Fruit fly (Drosophila melanogaster) whole organism, embryonic: Measurements from ENCODE around the gene CG8051.

Experiments
- Aef1 ChIP-seq: fragments of 200-800 bp; sonication (Bioruptor generic); IDR thresholded peaks from 3 replicates; pipeline ENCODE4 v1.3.6; 2022; ENCODE audit warnings: missing biosample characterization, missing genetic modification characterization
- Atf6 ChIP-seq: fragments of 200-800 bp; sonication (Bioruptor generic); IDR thresholded peaks from 2 replicates; pipeline ENCODE4 v1.3.6; 2022; ENCODE audit warnings: missing biosample characterization, missing genetic modification characterization
- B-H1 ChIP-seq: fragments of 200-800 bp; sonication (Bioruptor generic); IDR thresholded peaks from 3 replicates; pipeline ENCODE4 v1.3.6; 2022; ENCODE audit warnings: missing biosample characterization, missing genetic modification characterization
- CG13287 ChIP-seq: fragments of 200-800 bp; sonication (Bioruptor generic); IDR thresholded peaks from 2 replicates; pipeline ENCODE4 v1.3.6; 2022; ENCODE audit warnings: missing biosample characterization, missing genetic modification characterization; ENCODE audit not compliant: partially characterized antibody
- CG13296 ChIP-seq: fragments of 200-800 bp; sonication (Bioruptor generic); optimal IDR thresholded peaks from 3 replicates; lab custom pipeline; 2018; ENCODE audit warnings: missing biosample characterization, mild to moderate bottlenecking, missing genetic modification characterization
- CG17385 ChIP-seq: fragments of 200-800 bp; sonication (Bioruptor generic); optimal IDR thresholded peaks from 3 replicates; lab custom pipeline; 2018; ENCODE audit warnings: missing biosample characterization, mild to moderate bottlenecking, missing genetic modification characterization
- CG1792 ChIP-seq: fragments of 200-800 bp; sonication (Bioruptor generic); optimal IDR thresholded peaks from 2 replicates; lab custom pipeline; 2016; ENCODE audit warnings: missing biosample characterization, missing genetic modification characterization
- CG18476 ChIP-seq: fragments of 200-800 bp; sonication (Bioruptor generic); optimal IDR thresholded peaks from 2 replicates; lab custom pipeline; 2016; ENCODE audit warnings: missing biosample characterization, mild to moderate bottlenecking, missing genetic modification characterization
- CG18619 ChIP-seq: fragments of 200-800 bp; sonication (Bioruptor generic); optimal IDR thresholded peaks from 3 replicates; lab custom pipeline; 2017; ENCODE audit warnings: missing biosample characterization, mild to moderate bottlenecking, missing genetic modification characterization
- CG2875 ChIP-seq: fragments of 200-800 bp; sonication (Bioruptor generic); optimal IDR thresholded peaks from 2 replicates; lab custom pipeline; 2017; ENCODE audit warnings: missing biosample characterization, mild to moderate bottlenecking, missing genetic modification characterization, missing genetic modification reagents
- CG31365 ChIP-seq: fragments of 200-800 bp; sonication (Bioruptor generic); optimal IDR thresholded peaks from 2 replicates; lab custom pipeline; 2018; ENCODE audit warnings: missing biosample characterization, mild to moderate bottlenecking, missing genetic modification characterization
- CG31441 ChIP-seq: fragments of 200-800 bp; sonication (Bioruptor generic); IDR thresholded peaks from 2 replicates; pipeline ENCODE4 v1.3.6; 2022; ENCODE audit warnings: missing biosample characterization, missing genetic modification characterization
- CG32772 ChIP-seq: fragments of 200-800 bp; sonication (Bioruptor generic); IDR thresholded peaks from 2 replicates; pipeline ENCODE4 v1.3.6; 2022; ENCODE audit warnings: missing biosample characterization, missing genetic modification characterization
- CG34376 ChIP-seq: fragments of 200-800 bp; sonication (Bioruptor generic); optimal IDR thresholded peaks from 2 replicates; lab custom pipeline; 2018; ENCODE audit warnings: missing biosample characterization, mild to moderate bottlenecking, missing genetic modification characterization
- CG34422 ChIP-seq: fragments of 200-800 bp; sonication (Bioruptor generic); IDR thresholded peaks from 3 replicates; pipeline ENCODE4 v1.3.6; 2022; ENCODE audit warnings: missing biosample characterization, missing genetic modification characterization
- CG3726 ChIP-seq: fragments of 200-800 bp; sonication (Bioruptor generic); IDR thresholded peaks from 3 replicates; pipeline ENCODE4, ENCODE4 v1.3.6; 2022; ENCODE audit warnings: missing biosample characterization, missing genetic modification characterization
- CG5953 ChIP-seq: fragments of 200-800 bp; sonication (Bioruptor generic); IDR thresholded peaks from 2 replicates; pipeline ENCODE4 v1.3.6; 2022; ENCODE audit warnings: missing biosample characterization, missing genetic modification characterization
- CG6254 ChIP-seq: fragments of 200-800 bp; sonication (Bioruptor generic); optimal IDR thresholded peaks from 3 replicates; lab custom pipeline; 2017; ENCODE audit warnings: mild to moderate bottlenecking, missing biosample characterization, missing genetic modification reagents, missing genetic modification characterization
- CG6854 ChIP-seq: fragments of 200-800 bp; sonication (Bioruptor generic); optimal IDR thresholded peaks from 3 replicates; lab custom pipeline; 2017; ENCODE audit warnings: missing biosample characterization, mild to moderate bottlenecking, missing genetic modification characterization
- CG7372 ChIP-seq: fragments of 200-800 bp; sonication (Bioruptor generic); IDR thresholded peaks from 2 replicates; pipeline ENCODE4 v1.3.6; 2022; ENCODE audit warnings: missing biosample characterization, missing genetic modification characterization
- CG8944 ChIP-seq: fragments of 200-800 bp; sonication (Bioruptor generic); optimal IDR thresholded peaks from 3 replicates; lab custom pipeline; 2016; ENCODE audit warnings: missing biosample characterization, missing genetic modification characterization
- CHES-1-like ChIP-seq: fragments of 200-800 bp; sonication (Bioruptor generic); optimal IDR thresholded peaks from 2 replicates; lab custom pipeline; 2016; ENCODE audit warnings: missing biosample characterization, missing genetic modification characterization
- CTCF ChIP-seq: fragments of 200-800 bp; sonication (Bioruptor generic); optimal IDR thresholded peaks from 2 replicates; lab custom pipeline; 2017; ENCODE audit warnings: missing biosample characterization, mild to moderate bottlenecking, missing genetic modification characterization, moderate library complexity
- Ets97D ChIP-seq: fragments of 200-800 bp; sonication (Bioruptor generic); optimal IDR thresholded peaks from 3 replicates; lab custom pipeline; 2016; ENCODE audit warnings: missing biosample characterization, missing genetic modification characterization
- H15 ChIP-seq: fragments of 200-800 bp; sonication (Bioruptor generic); IDR thresholded peaks from 3 replicates; pipeline ENCODE4 v1.3.6; 2022; ENCODE audit warnings: missing biosample characterization, missing genetic modification characterization
- H2.0 ChIP-seq: fragments of 200-800 bp; sonication (Bioruptor generic); IDR thresholded peaks from 2 replicates; pipeline ENCODE4 v1.3.6; 2022; ENCODE audit warnings: missing biosample characterization, missing genetic modification characterization
- HLHmδ ChIP-seq: fragments of 200-800 bp; sonication (Bioruptor generic); optimal IDR thresholded peaks from 2 replicates; lab custom pipeline; 2018; ENCODE audit warnings: missing biosample characterization, mild to moderate bottlenecking, missing genetic modification characterization, moderate library complexity
- Hsf ChIP-seq: fragments of 200-800 bp; sonication (Bioruptor generic); optimal IDR thresholded peaks from 3 replicates; lab custom pipeline; 2016; ENCODE audit warnings: missing biosample characterization, missing genetic modification characterization
- Jarid2 ChIP-seq: fragments of 200-800 bp; sonication (Bioruptor generic); optimal IDR thresholded peaks from 3 replicates; lab custom pipeline; 2017; ENCODE audit warnings: mild to moderate bottlenecking, missing biosample characterization, missing genetic modification reagents, missing genetic modification characterization
- MTF-1 ChIP-seq: fragments of 200-800 bp; sonication (Bioruptor generic); optimal IDR thresholded peaks from 2 replicates; lab custom pipeline; 2018; ENCODE audit warnings: missing biosample characterization, mild to moderate bottlenecking, missing genetic modification characterization, borderline replicate concordance
- Rfx ChIP-seq: fragments of 200-800 bp; sonication (Bioruptor generic); IDR thresholded peaks from 2 replicates; pipeline ENCODE4 v1.3.6; 2022; ENCODE audit warnings: missing biosample characterization, missing genetic modification characterization
- bab2 ChIP-seq: fragments of 200-800 bp; sonication (Bioruptor generic); optimal IDR thresholded peaks from 2 replicates; lab custom pipeline; 2016; ENCODE audit warnings: missing biosample characterization, missing genetic modification characterization
- bowl ChIP-seq: fragments of 200-800 bp; sonication (Bioruptor generic); IDR thresholded peaks from 2 replicates; pipeline ENCODE4 v1.3.6; 2022; ENCODE audit warnings: missing biosample characterization, missing genetic modification characterization
- chinmo ChIP-seq: fragments of 200-800 bp; sonication (Bioruptor generic); IDR thresholded peaks from 4 replicates; pipeline ENCODE4 v1.3.6; 2022; ENCODE audit warnings: missing biosample characterization, missing genetic modification characterization; ENCODE audit not compliant: partially characterized antibody
- crol ChIP-seq: fragments of 200-800 bp; sonication (Bioruptor generic); IDR thresholded peaks from 2 replicates; pipeline ENCODE4 v1.3.6; 2022; ENCODE audit warnings: missing biosample characterization, missing genetic modification characterization
- cwo ChIP-seq: fragments of 200-800 bp; sonication (Bioruptor generic); optimal IDR thresholded peaks from 3 replicates; lab custom pipeline; 2017; ENCODE audit warnings: missing biosample characterization, missing genetic modification characterization, mild to moderate bottlenecking, moderate library complexity, missing genetic modification reagents
- dmrt99B ChIP-seq: fragments of 200-800 bp; sonication (Bioruptor generic); optimal IDR thresholded peaks from 2 replicates; lab custom pipeline; 2018; ENCODE audit warnings: missing biosample characterization, mild to moderate bottlenecking, missing genetic modification characterization, moderate library complexity
- ftz-f1 ChIP-seq: fragments of 200-800 bp; sonication (Bioruptor generic); optimal IDR thresholded peaks from 2 replicates; lab custom pipeline; 2016; ENCODE audit warnings: missing biosample characterization, missing genetic modification characterization
- gfzf ChIP-seq: fragments of 200-800 bp; sonication (Bioruptor generic); optimal IDR thresholded peaks from 2 replicates; lab custom pipeline; 2016; ENCODE audit warnings: missing biosample characterization, mild to moderate bottlenecking, missing genetic modification characterization, moderate library complexity
- grau ChIP-seq: fragments of 200-800 bp; optimal IDR thresholded peaks from 3 replicates; lab custom pipeline; 2019; ENCODE audit warnings: missing biosample characterization, mild to moderate bottlenecking, missing genetic modification characterization, moderate library complexity
- grn ChIP-seq: fragments of 200-800 bp; sonication (Bioruptor generic); optimal IDR thresholded peaks from 3 replicates; lab custom pipeline; 2017; ENCODE audit warnings: missing biosample characterization, missing genetic modification characterization
- inv ChIP-seq: fragments of 200-800 bp; sonication (Bioruptor generic); IDR thresholded peaks from 2 replicates; pipeline ENCODE4 v1.3.6; 2022; ENCODE audit warnings: missing biosample characterization, missing genetic modification characterization; ENCODE audit not compliant: partially characterized antibody
- p53 ChIP-seq: fragments of 200-800 bp; sonication (Bioruptor generic); optimal IDR thresholded peaks from 2 replicates; lab custom pipeline; 2016; ENCODE audit warnings: missing biosample characterization, missing genetic modification characterization
- peb ChIP-seq: fragments of 200-800 bp; sonication (Bioruptor generic); IDR thresholded peaks from 2 replicates; pipeline ENCODE4 v1.3.6; 2022; ENCODE audit warnings: missing biosample characterization, missing genetic modification characterization
- pho ChIP-seq: fragments of 200-800 bp; sonication (Bioruptor generic); optimal IDR thresholded peaks from 2 replicates; lab custom pipeline; 2016; ENCODE audit warnings: missing biosample characterization, missing genetic modification characterization
- psq ChIP-seq: fragments of 200-800 bp; sonication (Bioruptor generic); optimal IDR thresholded peaks from 2 replicates; lab custom pipeline; 2017; ENCODE audit warnings: missing biosample characterization, missing genetic modification characterization
- pum ChIP-seq: fragments of 200-800 bp; sonication (Bioruptor generic); optimal IDR thresholded peaks from 2 replicates; lab custom pipeline; 2016; ENCODE audit warnings: missing biosample characterization, missing genetic modification characterization
- slp2 ChIP-seq: fragments of 200-800 bp; sonication (Bioruptor generic); optimal IDR thresholded peaks from 2 replicates; lab custom pipeline; 2016; ENCODE audit warnings: missing biosample characterization, missing genetic modification characterization
- ssp ChIP-seq: fragments of 200-800 bp; sonication (Bioruptor generic); IDR thresholded peaks from 2 replicates; pipeline ENCODE4 v1.3.6; 2022; ENCODE audit warnings: missing biosample characterization, missing genetic modification characterization
- twi ChIP-seq: fragments of 200-800 bp; optimal IDR thresholded peaks from 2 replicates; lab custom pipeline; 2019; ENCODE audit warnings: missing biosample characterization, mild to moderate bottlenecking, missing genetic modification characterization, moderate library complexity

The CG8051 gene

DNA sequence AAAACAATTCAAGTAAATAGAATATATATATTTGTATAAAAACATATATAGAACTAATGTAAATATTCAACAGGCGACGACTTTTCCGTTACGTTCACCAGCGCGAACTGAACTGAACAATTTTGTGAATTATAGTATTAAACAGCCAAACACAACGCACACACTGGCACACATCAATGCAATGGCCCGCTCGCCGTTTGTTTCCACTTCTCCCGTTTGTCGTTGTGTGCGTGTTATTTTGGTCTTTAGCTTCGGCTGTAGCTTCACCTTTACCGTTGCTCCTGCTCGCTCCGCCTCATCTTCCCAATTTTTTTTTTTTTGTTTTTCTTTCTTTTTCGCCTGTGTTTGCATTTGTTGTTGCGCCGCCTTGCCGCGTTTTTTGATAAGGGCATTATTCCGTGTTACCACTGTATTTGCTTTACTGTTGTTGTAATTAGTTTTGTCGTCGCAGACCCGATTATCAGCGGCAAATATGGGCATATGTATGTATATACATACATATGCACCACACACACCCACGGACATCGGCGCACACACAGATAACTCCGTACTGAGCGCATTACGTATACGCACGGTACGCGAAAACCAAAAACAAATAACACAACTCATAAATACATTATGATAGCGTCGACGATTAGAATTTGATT is at the start of gene CG8051 (continued):
- TF ChIP-seq dmrt99B (tag; lab: Kevin White, UChicago) (peak; percentile 0), Atf6 (GFP tag; lab: Robert Waterston, UW) (peak; percentile 52; the same call in 1 of the 2 replicates), B-H1 (no peak), CTCF (GFP tag; lab: Kevin White, UChicago) (peak; percentile 24), CG13296 (GFP tag; lab: Kevin White, UChicago) (peak; percentile 47), CG31365 (tag; lab: Kevin White, UChicago) (no peak), Jarid2 (GFP tag; lab: Kevin White, UChicago) (no peak), H2.0 (GFP tag; lab: Robert Waterston, UW) (no peak), Rfx (GFP tag; lab: Robert Waterston, UW) (0 out of 2 replicates have a peak, but pooled peaks have one; percentile 46), CG34422 (GFP tag; lab: Robert Waterston, UW) (no peak), CG13287 (no peak), CG32772 (GFP tag; lab: Robert Waterston, UW) (peak; percentile 62; the same call in 1 of the 2 replicates), peb (GFP tag; lab: Robert Waterston, UW) (no peak), HLHmδ (GFP tag; lab: Kevin White, UChicago) (no peak), CG18476 (GFP tag; lab: Kevin White, UChicago) (peak; percentile 5), CHES-1-like (GFP tag; lab: Kevin White, UChicago) (peak; percentile 50), slp2 (GFP tag; lab: Kevin White, UChicago) (peak; percentile 5), CG7372 (GFP tag; lab: Robert Waterston, UW) (0 out of 2 replicates have a peak, but pooled peaks have one; percentile 14), CG6854 (GFP tag; lab: Kevin White, UChicago) (peak; percentile 18), twi (tag; lab: Kevin White, UChicago) (peak; percentile 23), pum (GFP tag; lab: Kevin White, UChicago) (peak; percentile 31), bowl (no peak), CG1792 (GFP tag; lab: Kevin White, UChicago) (peak; percentile 14), gfzf (no peak), MTF-1 (GFP tag; lab: Kevin White, UChicago) (peak; percentile 42), p53 (no peak), CG6254 (GFP tag; lab: Kevin White, UChicago) (peak; percentile 44), grau (tag; lab: Kevin White, UChicago) (peak; percentile 90), bab2 (GFP tag; lab: Kevin White, UChicago) (peak; percentile 41), ssp (GFP tag; lab: Robert Waterston, UW) (peak; percentile 72), Ets97D (no peak), ftz-f1 (GFP tag; lab: Kevin White, UChicago) (peak; percentile 0), Hsf (GFP tag; lab: Kevin White, UChicago) (peak; percentile 22), CG8944 (GFP tag; lab: Kevin White, UChicago) (no peak), CG17385 (GFP tag; lab: Kevin White, UChicago) (peak; percentile 39), pho (GFP tag; lab: Kevin White, UChicago) (no peak), inv (GFP tag; lab: Robert Waterston, UW) (no peak), CG3726 (no peak), H15 (no peak), CG5953 (GFP tag; lab: Robert Waterston, UW) (no peak), CG2875 (GFP tag; lab: Kevin White, UChicago) (peak; percentile 20), CG34376 (GFP tag; lab: Kevin White, UChicago) (peak; percentile 91), chinmo (GFP tag; lab: Robert Waterston, UW) (0 out of 4 replicates have a peak, but pooled peaks have one; percentile 54), CG18619 (peak; percentile 20), grn (peak; percentile 53), Aef1 (GFP tag; lab: Robert Waterston, UW) (peak; percentile 62), psq (GFP tag; lab: Kevin White, UChicago) (peak; percentile 33), CG31441 (0 out of 2 replicates have a peak, but pooled peaks have one; percentile 18), cwo (GFP tag; lab: Kevin White, UChicago) (peak; percentile 36), crol (GFP tag; lab: Robert Waterston, UW) (no peak)
